Fruit fly (Drosophila melanogaster): ENCODE data around the gene Top2.

Top2 gene

DNA sequence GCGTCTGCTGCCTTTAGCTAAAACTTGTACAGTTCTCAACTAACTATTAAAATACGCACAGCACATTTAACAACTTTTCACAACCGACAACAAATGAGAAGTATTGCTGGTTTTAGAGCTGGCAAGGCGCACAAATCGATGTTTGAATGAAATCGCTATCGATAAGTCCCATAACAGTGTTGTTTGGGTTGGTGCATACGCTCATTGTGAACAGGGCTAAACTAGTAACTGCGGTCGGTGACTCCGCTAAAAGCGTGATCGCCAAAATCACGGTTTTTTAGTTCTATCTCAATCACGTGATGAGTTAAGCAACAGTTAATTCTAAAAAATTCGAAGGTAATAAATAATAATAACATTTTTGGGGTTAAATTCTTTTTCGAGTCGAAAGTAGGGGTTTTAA is at the start of gene Top2:
Top2 (minus strand) TSS at position 110 of the 400 bp plus-strand sequence.
- TF ChIP-seq usp (GFP tag; optimal IDR thresholded peaks at IDR 0.05) (no peak), jim (GFP tag; optimal IDR thresholded peaks at IDR 0.05) (no peak), lola (GFP tag; optimal IDR thresholded peaks at IDR 0.05) (no peak), Dfd (GFP tag; optimal IDR thresholded peaks at IDR 0.05) (no peak), woc (GFP tag; optimal IDR thresholded peaks at IDR 0.05) (peak; percentile 6), Sp1 (GFP tag; optimal IDR thresholded peaks at IDR 0.05) (no peak), N (GFP tag; optimal IDR thresholded peaks at IDR 0.05) (no peak), foxo (GFP tag; optimal IDR thresholded peaks at IDR 0.05) (peak in 1 of 2 experiments; percentile 23), Vsx2 (GFP tag; optimal IDR thresholded peaks at IDR 0.05; ENCODE audit: partially characterized antibody) (peak; percentile 9), CG9705 (GFP tag; optimal IDR thresholded peaks at IDR 0.05) (no peak), Hr78 (GFP tag; optimal IDR thresholded peaks at IDR 0.05) (no peak), CG32264 (GFP tag; optimal IDR thresholded peaks at IDR 0.05) (no peak), Hnf4 (GFP tag; optimal IDR thresholded peaks at IDR 0.05) (peak; percentile 66), br (GFP tag; optimal IDR thresholded peaks at IDR 0.05) (no peak), OdsH (GFP tag; optimal IDR thresholded peaks at IDR 0.05) (no peak), Rel (GFP tag; optimal IDR thresholded peaks at IDR 0.05) (no peak), Rel (tag; optimal IDR thresholded peaks at IDR 0.05) (peak; percentile 29), GATAd (GFP tag; optimal IDR thresholded peaks at IDR 0.05) (no peak), h (GFP tag; optimal IDR thresholded peaks at IDR 0.05) (peak; percentile 60), sage (GFP tag; optimal IDR thresholded peaks at IDR 0.05) (no peak), Abd-B (GFP tag; optimal IDR thresholded peaks at IDR 0.05) (no peak), ey (GFP tag; optimal IDR thresholded peaks at IDR 0.05) (no peak), fru (GFP tag; optimal IDR thresholded peaks at IDR 0.05) (no peak), dsf (GFP tag; optimal IDR thresholded peaks at IDR 0.05; ENCODE audit: borderline replicate concordance) (no peak), psq (GFP tag; optimal IDR thresholded peaks at IDR 0.05) (no peak), pan (optimal IDR thresholded peaks at IDR 0.05) (no peak), rgr (GFP tag; optimal IDR thresholded peaks at IDR 0.05) (peak; percentile 7), dmrt93B (GFP tag; optimal IDR thresholded peaks at IDR 0.05) (no peak), sv (GFP tag; optimal IDR thresholded peaks at IDR 0.05) (no peak), HLH106 (tag; optimal IDR thresholded peaks at IDR 0.05) (peak; percentile 32), CrebA (GFP tag; optimal IDR thresholded peaks at IDR 0.05; ENCODE audit: borderline replicate concordance) (no peak), brk (GFP tag; optimal IDR thresholded peaks at IDR 0.05) (no peak), Mio (GFP tag; optimal IDR thresholded peaks at IDR 0.05) (no peak), dl (GFP tag; optimal IDR thresholded peaks at IDR 0.05; ENCODE audit: insufficient read depth in 1 of 2, partially characterized antibody in 2 of 2) (no peak), Jra (GFP tag; optimal IDR thresholded peaks at IDR 0.05) (peak; percentile 16), Dif (GFP tag; optimal IDR thresholded peaks at IDR 0.05; ENCODE audit: partially characterized antibody) (no peak), Myc (optimal IDR thresholded peaks at IDR 0.05) (no peak), Hr83 (GFP tag; optimal IDR thresholded peaks at IDR 0.05; ENCODE audit: poor library complexity, severe bottlenecking) (peak; percentile 69), tai (GFP tag; optimal IDR thresholded peaks at IDR 0.05) (no peak)

DNA sequence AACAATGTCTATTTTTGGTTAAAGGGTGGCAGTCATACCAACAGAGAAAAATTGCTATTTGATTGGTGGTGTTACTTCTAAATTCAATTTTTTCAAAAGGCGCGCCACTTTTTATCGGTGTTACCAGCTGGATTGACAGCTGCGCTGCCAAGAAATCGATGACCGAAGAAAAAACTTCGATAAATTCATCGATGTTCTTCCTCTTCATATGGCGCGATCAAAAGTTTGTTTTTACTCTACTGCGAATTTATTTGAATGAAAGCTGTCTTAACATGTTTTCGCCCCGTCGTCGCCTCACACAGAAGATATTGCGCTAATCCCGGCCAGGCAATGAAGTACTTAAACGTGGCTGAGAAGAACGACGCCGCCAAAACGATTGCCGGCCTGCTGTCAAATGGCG is 44.7 kb upstream of the Top2 start, which contains the start of gene Top3alpha:
Top3alpha (plus strand) TSS at position 186 of the 400 bp plus-strand sequence.
- TF ChIP-seq foxo (GFP tag; optimal IDR thresholded peaks at IDR 0.05) (no peak), Rel (GFP tag; optimal IDR thresholded peaks at IDR 0.05) (no peak), Rel (tag; optimal IDR thresholded peaks at IDR 0.05) (peak; percentile 33)

DNA sequence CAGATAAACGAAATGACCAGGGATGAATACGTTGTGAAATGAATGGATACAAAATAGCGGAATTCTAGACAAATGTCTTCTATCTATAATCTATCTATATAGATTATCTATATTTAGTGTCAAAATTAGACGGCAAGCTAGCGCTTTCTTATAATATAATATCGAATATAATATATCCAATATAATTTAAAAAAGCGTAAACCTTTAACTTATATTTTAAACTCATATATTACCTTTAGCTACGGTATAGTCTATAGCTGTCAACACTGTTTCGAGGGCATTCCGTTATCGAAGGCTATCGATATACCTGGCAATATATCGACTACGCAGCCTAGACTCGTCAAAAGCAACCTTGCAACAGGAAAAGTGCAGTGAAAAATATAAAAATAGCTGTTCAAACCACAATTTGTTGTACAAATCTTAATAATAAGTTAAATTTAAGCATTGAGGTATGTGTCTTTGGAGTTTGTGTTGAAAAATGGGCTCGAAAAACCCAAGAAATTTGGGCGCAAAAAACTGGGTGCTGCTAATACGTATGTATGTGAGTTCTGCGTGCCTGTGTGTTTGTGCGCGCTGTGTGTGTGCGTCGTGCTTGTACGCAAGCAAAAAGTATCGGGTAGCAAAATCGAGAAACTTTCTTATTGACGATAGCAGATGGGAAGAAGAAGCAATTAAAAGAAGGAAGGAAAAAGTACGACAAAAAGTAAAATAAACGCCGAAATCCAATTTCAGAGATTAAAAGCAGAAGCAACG is 39.8 kb upstream of the Top2 start, which contains the start of the genes swm and Ctu2:
swm (plus strand) TSS at position 318 of the 753 bp plus-strand sequence.
Ctu2 (minus strand) TSS at position 320 of the 753 bp plus-strand sequence.
- TF ChIP-seq CG32264 (GFP tag; optimal IDR thresholded peaks at IDR 0.05), result no peak
- TF ChIP-seq Hnf4 (GFP tag; optimal IDR thresholded peaks at IDR 0.05), result no peak
- TF ChIP-seq Myc (optimal IDR thresholded peaks at IDR 0.05), result peak; percentile 89
- TF ChIP-seq Sp1 (GFP tag; optimal IDR thresholded peaks at IDR 0.05), result peak; percentile 60
- TF ChIP-seq ey (GFP tag; optimal IDR thresholded peaks at IDR 0.05), result peak; percentile 11
- peak; percentile 52 for TF ChIP-seq psq (GFP tag; optimal IDR thresholded peaks at IDR 0.05)
- TF ChIP-seq Dfd (GFP tag; optimal IDR thresholded peaks at IDR 0.05), result no peak
- no peak for TF ChIP-seq jim (GFP tag; optimal IDR thresholded peaks at IDR 0.05)
- peak; percentile 60 for TF ChIP-seq CG9705 (GFP tag; optimal IDR thresholded peaks at IDR 0.05)
- peak; percentile 35 for TF ChIP-seq OdsH (GFP tag; optimal IDR thresholded peaks at IDR 0.05)
- no peak for TF ChIP-seq tai (GFP tag; optimal IDR thresholded peaks at IDR 0.05)
- TF ChIP-seq dsf (GFP tag; optimal IDR thresholded peaks at IDR 0.05; ENCODE audit: borderline replicate concordance), result no peak
- TF ChIP-seq GATAd (GFP tag; optimal IDR thresholded peaks at IDR 0.05), result no peak
- TF ChIP-seq HLH106 (tag; optimal IDR thresholded peaks at IDR 0.05), result peak; percentile 83
- TF ChIP-seq Rel (GFP tag; optimal IDR thresholded peaks at IDR 0.05), result no peak
- TF ChIP-seq Rel (tag; optimal IDR thresholded peaks at IDR 0.05), result peak; percentile 46
- no peak for TF ChIP-seq h (GFP tag; optimal IDR thresholded peaks at IDR 0.05)
- TF ChIP-seq Hr83 (GFP tag; optimal IDR thresholded peaks at IDR 0.05; ENCODE audit: poor library complexity, severe bottlenecking), result no peak
- no peak for TF ChIP-seq pan (optimal IDR thresholded peaks at IDR 0.05)
- TF ChIP-seq N (GFP tag; optimal IDR thresholded peaks at IDR 0.05), result no peak
- TF ChIP-seq usp (GFP tag; optimal IDR thresholded peaks at IDR 0.05), result no peak
- peak; percentile 36 for TF ChIP-seq rgr (GFP tag; optimal IDR thresholded peaks at IDR 0.05)
- TF ChIP-seq Vsx2 (GFP tag; optimal IDR thresholded peaks at IDR 0.05; ENCODE audit: partially characterized antibody), result no peak
- no peak for TF ChIP-seq Abd-B (GFP tag; optimal IDR thresholded peaks at IDR 0.05)
- TF ChIP-seq lola (GFP tag; optimal IDR thresholded peaks at IDR 0.05), result no peak
- no peak for TF ChIP-seq Dif (GFP tag; optimal IDR thresholded peaks at IDR 0.05; ENCODE audit: partially characterized antibody)
- no peak for TF ChIP-seq dl (GFP tag; optimal IDR thresholded peaks at IDR 0.05; ENCODE audit: insufficient read depth in 1 of 2, partially characterized antibody in 2 of 2)
- no peak for TF ChIP-seq woc (GFP tag; optimal IDR thresholded peaks at IDR 0.05)
- no peak for TF ChIP-seq fru (GFP tag; optimal IDR thresholded peaks at IDR 0.05)
- no peak for TF ChIP-seq CrebA (GFP tag; optimal IDR thresholded peaks at IDR 0.05; ENCODE audit: borderline replicate concordance)
- TF ChIP-seq foxo (GFP tag; optimal IDR thresholded peaks at IDR 0.05), result no peak
- TF ChIP-seq Jra (GFP tag; optimal IDR thresholded peaks at IDR 0.05), result no peak
- TF ChIP-seq Hr78 (GFP tag; optimal IDR thresholded peaks at IDR 0.05), result no peak
- no peak for TF ChIP-seq sage (GFP tag; optimal IDR thresholded peaks at IDR 0.05)
- TF ChIP-seq dmrt93B (GFP tag; optimal IDR thresholded peaks at IDR 0.05), result no peak
- TF ChIP-seq br (GFP tag; optimal IDR thresholded peaks at IDR 0.05), result no peak

Data from whole organism, wandering third instar larva.